Fruit fly (Drosophila melanogaster): ENCODE results near the gene Irk2.
A peak's percentile ranks its signal among the peaks of the same experiment; 100 is the strongest.

Gene Irk2

dm6 chr3R:23508304-23508703, 10.9 kb downstream of the Irk2 start (continued):
- TF ChIP-seq net (GFP tag; optimal IDR thresholded peaks at IDR 0.05), result peak; percentile 54
- peak; percentile 84 for TF ChIP-seq CG8632 (GFP tag; optimal IDR thresholded peaks at IDR 0.05)
- TF ChIP-seq pdm3 (GFP tag; optimal IDR thresholded peaks at IDR 0.05), result peak; percentile 34
- TF ChIP-seq Lpt (GFP tag; optimal IDR thresholded peaks at IDR 0.05), result peak; percentile 4
- TF ChIP-seq dsx (GFP tag; optimal IDR thresholded peaks at IDR 0.05; ENCODE audit: poor library complexity, severe bottlenecking), result peak; percentile 24
- TF ChIP-seq Eip78C (GFP tag), result peak; percentile 90
- no peak for TF ChIP-seq Ets21C (GFP tag; optimal IDR thresholded peaks at IDR 0.05)
- TF ChIP-seq Blimp-1 (GFP tag; optimal IDR thresholded peaks at IDR 0.05), result peak; percentile 55
- TF ChIP-seq CG8119 (GFP tag; IDR thresholded peaks at IDR 0.05), result peak; percentile 56
- TF ChIP-seq Sox102F (GFP tag; optimal IDR thresholded peaks at IDR 0.05), result peak; percentile 68
- no peak for TF ChIP-seq fd85E (GFP tag; optimal IDR thresholded peaks at IDR 0.05)

dm6 chr3R:23507376-23507775, 11.9 kb downstream of the Irk2 start, which contains the start of gene CG34289:
TSS of gene CG34289 (minus strand) at chr3R:23507476.
- no peak for TF ChIP-seq CG11294 (GFP tag; IDR thresholded peaks at IDR 0.05)
- TF ChIP-seq vri (GFP tag; optimal IDR thresholded peaks at IDR 0.05), result no peak

dm6 chr3R:23504760-23505159, 14.5 kb downstream of the Irk2 start:
- TF ChIP-seq topi (GFP tag; optimal IDR thresholded peaks at IDR 0.05), result peak; percentile 65
- peak; percentile 44 for TF ChIP-seq CG3919 (GFP tag; optimal IDR thresholded peaks at IDR 0.05)
- TF ChIP-seq CG9139 (GFP tag; optimal IDR thresholded peaks at IDR 0.05), result no peak
- TF ChIP-seq Eip93F (GFP tag; optimal IDR thresholded peaks at IDR 0.05), result no peak
- TF ChIP-seq CG16779 (tag; optimal IDR thresholded peaks at IDR 0.05), result no peak
- TF ChIP-seq OdsH (GFP tag; optimal IDR thresholded peaks at IDR 0.05), result peak; percentile 26
- TF ChIP-seq eg (GFP tag; IDR thresholded peaks at IDR 0.05), result peak; percentile 60; the same call in 2 of the 3 replicates
- peak; percentile 69 for TF ChIP-seq Hr4 (GFP tag; optimal IDR thresholded peaks at IDR 0.05)
- peak; percentile 81 for TF ChIP-seq CG32006 (GFP tag; optimal IDR thresholded peaks at IDR 0.05)
- no peak for TF ChIP-seq CG11902 (GFP tag; optimal IDR thresholded peaks at IDR 0.05)
- TF ChIP-seq ss (GFP tag; optimal IDR thresholded peaks at IDR 0.05), result no peak
- TF ChIP-seq Sox15 (GFP tag; optimal IDR thresholded peaks at IDR 0.05), result no peak
- TF ChIP-seq CG7368 (GFP tag; optimal IDR thresholded peaks at IDR 0.05), result no peak
- TF ChIP-seq Hr39 (GFP tag; optimal IDR thresholded peaks at IDR 0.05), result peak; percentile 53
- peak; percentile 60 for TF ChIP-seq pdm3 (GFP tag; optimal IDR thresholded peaks at IDR 0.05)
- TF ChIP-seq CG6854 (GFP tag; optimal IDR thresholded peaks at IDR 0.05), result no peak
- TF ChIP-seq CG31627 (GFP tag; optimal IDR thresholded peaks at IDR 0.05), result peak; percentile 56
- TF ChIP-seq CG4318 (GFP tag; optimal IDR thresholded peaks at IDR 0.05), result peak; percentile 31
- peak; percentile 49 for TF ChIP-seq Sox14 (GFP tag; optimal IDR thresholded peaks at IDR 0.05)
- TF ChIP-seq CG8319 (GFP tag; optimal IDR thresholded peaks at IDR 0.05), result no peak
- TF ChIP-seq lz (GFP tag; optimal IDR thresholded peaks at IDR 0.05), result peak; percentile 60
- TF ChIP-seq fd59A (GFP tag; optimal IDR thresholded peaks at IDR 0.05), result no peak
- TF ChIP-seq CG6792 (GFP tag; optimal IDR thresholded peaks at IDR 0.05), result no peak
- peak; percentile 87 for TF ChIP-seq svp (GFP tag)
- TF ChIP-seq fd85E (GFP tag; optimal IDR thresholded peaks at IDR 0.05), result no peak
- TF ChIP-seq Blimp-1 (GFP tag; optimal IDR thresholded peaks at IDR 0.05), result no peak
- TF ChIP-seq achi (GFP tag; optimal IDR thresholded peaks at IDR 0.05), result peak; percentile 41
- no peak for TF ChIP-seq CG8632 (GFP tag; optimal IDR thresholded peaks at IDR 0.05)
- TF ChIP-seq CG6276 (GFP tag; optimal IDR thresholded peaks at IDR 0.05), result peak; percentile 82
- peak; percentile 22 for TF ChIP-seq CG10631 (GFP tag; optimal IDR thresholded peaks at IDR 0.05)
- TF ChIP-seq Ets21C (GFP tag; optimal IDR thresholded peaks at IDR 0.05), result peak; percentile 36
- TF ChIP-seq Ets96B (tag; optimal IDR thresholded peaks at IDR 0.05), result no peak
- TF ChIP-seq Met (GFP tag; optimal IDR thresholded peaks at IDR 0.05), result peak; percentile 69
- TF ChIP-seq CG15336 (GFP tag; IDR thresholded peaks at IDR 0.05), result peak; percentile 87
- TF ChIP-seq CG6808 (GFP tag; optimal IDR thresholded peaks at IDR 0.05), result no peak
- TF ChIP-seq dac (GFP tag; optimal IDR thresholded peaks at IDR 0.05), result peak; percentile 10
- peak; percentile 46 for TF ChIP-seq net (GFP tag; optimal IDR thresholded peaks at IDR 0.05)
- TF ChIP-seq CG3032 (tag; optimal IDR thresholded peaks at IDR 0.05), result no peak
- peak; percentile 90 for TF ChIP-seq Eip78C (GFP tag)
- TF ChIP-seq vri (GFP tag; optimal IDR thresholded peaks at IDR 0.05), result peak; percentile 36
- TF ChIP-seq dsx (GFP tag; optimal IDR thresholded peaks at IDR 0.05; ENCODE audit: poor library complexity, severe bottlenecking), result no peak
- TF ChIP-seq salr (GFP tag; optimal IDR thresholded peaks at IDR 0.05), result peak in 1 of 2 experiments; percentile 44
- TF ChIP-seq Lpt (GFP tag; optimal IDR thresholded peaks at IDR 0.05), result peak; percentile 44
- peak; percentile 37 for TF ChIP-seq acj6 (GFP tag; optimal IDR thresholded peaks at IDR 0.05)
